Fruit fly (Drosophila melanogaster) Kc167 (cell line): ENCODE data around the gene CG45413.

Source experiments
- Myc ChIP-seq: fragments of >200 bp; optimal IDR thresholded peaks from 2 replicates; lab custom pipeline; 2017; ENCODE audit warnings: missing external identifiers
- Sin3A ChIP-seq: fragments of >200 bp; optimal IDR thresholded peaks from 2 replicates; lab custom pipeline; 2018; ENCODE audit warnings: missing external identifiers
- h ChIP-seq: fragments of >200 bp; optimal IDR thresholded peaks from 3 replicates; lab custom pipeline; 2018; ENCODE audit warnings: missing external identifiers
- psq ChIP-seq: fragments of >200 bp; optimal IDR thresholded peaks from 2 replicates; lab custom pipeline; 2017; ENCODE audit warnings: missing external identifiers
- ttk ChIP-seq: sonication (Bioruptor generic); optimal IDR thresholded peaks from 2 replicates; lab custom pipeline; 2017; ENCODE audit warnings: missing external identifiers

dm6 chr3L:6976601-6977140 is 44.9 kb upstream of the CG45413 start:
- TF ChIP-seq psq (no peak), h (lab: Kevin White, UChicago) (no peak), Myc (no peak), ttk (lab: Kevin White, UChicago) (no peak), Sin3A (lab: Kevin White, UChicago) (no peak)
